Worm (Caenorhabditis elegans) whole organism, late embryonic: ENCODE measurements around the gene R03G8.3.

Experiments used
- C08G9.2 ChIP-seq: sonication (generic microtip); optimal IDR thresholded peaks from 2 replicates; lab custom pipeline; 2016; ENCODE audit warnings: mild to moderate bottlenecking, missing genetic modification characterization, moderate library complexity, missing compliant biosample characterization
- F13H6.1 ChIP-seq: sonication (generic microtip); optimal IDR thresholded peaks from 2 replicates; lab custom pipeline; 2016; ENCODE audit warnings: missing genetic modification characterization, missing compliant biosample characterization
- K09A11.1 ChIP-seq: sonication (generic microtip); optimal IDR thresholded peaks from 2 replicates; lab custom pipeline; 2017; ENCODE audit warnings: antibody characterized with exemption, mild to moderate bottlenecking, missing genetic modification characterization, missing compliant biosample characterization; ENCODE audit not compliant: insufficient read depth
- ahr-1 ChIP-seq: sonication (generic microtip); optimal IDR thresholded peaks from 2 replicates; lab custom pipeline; 2016; ENCODE audit warnings: missing genetic modification characterization, missing compliant biosample characterization
- ama-1 ChIP-seq: fragments of 150-350 bp; optimal IDR thresholded peaks from 2 replicates; lab custom pipeline; 2014
- ceh-6 ChIP-seq: fragments of 200-800 bp; sonication (Bioruptor generic); optimal IDR thresholded peaks from 2 replicates; lab custom pipeline; 2018; ENCODE audit warnings: mild to moderate bottlenecking, missing genetic modification characterization, missing compliant biosample characterization
- hlh-13 ChIP-seq: fragments of 200-800 bp; sonication (Bioruptor generic); optimal IDR thresholded peaks from 2 replicates; lab custom pipeline; 2018; ENCODE audit warnings: mild to moderate bottlenecking, missing genetic modification characterization, missing compliant biosample characterization
- pha-2 ChIP-seq: sonication (generic microtip); optimal IDR thresholded peaks from 2 replicates; lab custom pipeline; 2017; ENCODE audit warnings: mild to moderate bottlenecking, missing genetic modification characterization, missing compliant biosample characterization
- rnt-1 ChIP-seq: sonication (generic microtip); optimal IDR thresholded peaks from 2 replicates; lab custom pipeline; 2016; ENCODE audit warnings: missing genetic modification characterization, missing compliant biosample characterization
- sox-2 ChIP-seq: fragments of 200-800 bp; sonication (Bioruptor generic); IDR thresholded peaks from 2 replicates; pipeline ENCODE4 v1.3.6; 2022; ENCODE audit warnings: missing genetic modification reagents, missing genetic modification characterization, missing compliant biosample characterization

- no peak for TF ChIP-seq C08G9.2 (tag; lab: Kevin White, UChicago)
- no peak for TF ChIP-seq pha-2
- no peak for TF ChIP-seq F13H6.1 (tag; lab: Kevin White, UChicago)
- no peak for TF ChIP-seq ahr-1
- TF ChIP-seq hlh-13 (GFP tag; lab: Kevin White, UChicago), result no peak
- TF ChIP-seq sox-2 (GFP tag; lab: Robert Waterston, UW), result no peak
- TF ChIP-seq K09A11.1 (tag; lab: Kevin White, UChicago), result no peak
- TF ChIP-seq ceh-6, result no peak
- no peak for TF ChIP-seq rnt-1 (tag; lab: Kevin White, UChicago)
- TF ChIP-seq ama-1 (lab: Kevin White, UChicago), result no peak
These were observed 22.7 kb downstream of the R03G8.3 start, which contains the start of gene F17H10.2 for ce11 chrX:13113457-13113856.
